Worm (Caenorhabditis elegans) whole organism, midembryonic: Measurements from ENCODE around the gene col-159.
A peak's percentile ranks its signal among the peaks of the same experiment; 100 is the strongest.

Experiments used
- T22C8.4 ChIP-seq: fragments of 200-800 bp; sonication (Bioruptor generic); IDR thresholded peaks from 2 replicates; pipeline ENCODE4 v1.3.6; 2022; ENCODE audit warnings: missing genetic modification characterization, missing compliant biosample characterization
- cog-1 ChIP-seq: sonication (generic microtip); optimal IDR thresholded peaks from 2 replicates; lab custom pipeline; 2016; ENCODE audit warnings: missing genetic modification characterization, missing compliant biosample characterization
- flt-1 ChIP-seq: fragments of 200-800 bp; sonication (Bioruptor generic); IDR thresholded peaks from 2 replicates; pipeline ENCODE4 v1.3.6; 2022; ENCODE audit warnings: missing genetic modification characterization, missing compliant biosample characterization
- klf-2 ChIP-seq: fragments of 200-800 bp; sonication (Bioruptor generic); conservative IDR thresholded peaks from 2 replicates; pipeline ENCODE4 v1.3.6; 2022; ENCODE audit warnings: missing genetic modification reagents, missing genetic modification characterization, missing compliant biosample characterization
- med-1 ChIP-seq: sonication (generic microtip); optimal IDR thresholded peaks from 2 replicates; lab custom pipeline; 2017; ENCODE audit warnings: missing genetic modification characterization, mild to moderate bottlenecking, missing compliant biosample characterization, antibody characterized with exemption, missing genetic modification reagents; ENCODE audit not compliant: insufficient read depth
- ref-1 ChIP-seq: fragments of 200-800 bp; sonication (Bioruptor generic); conservative IDR thresholded peaks from 2 replicates; pipeline ENCODE4 v1.3.6; 2022; ENCODE audit warnings: missing genetic modification reagents, missing genetic modification characterization, missing compliant biosample characterization
- tab-1 ChIP-seq: fragments of 200-800 bp; sonication (Bioruptor generic); IDR thresholded peaks from 2 replicates; pipeline ENCODE4 v1.3.6; 2022; ENCODE audit warnings: missing genetic modification characterization, missing compliant biosample characterization
- ztf-23 ChIP-seq: fragments of 200-800 bp; sonication (Bioruptor generic); IDR thresholded peaks from 2 replicates; pipeline ENCODE4 v1.3.6; 2022; ENCODE audit warnings: missing genetic modification reagents, missing genetic modification characterization, missing compliant biosample characterization
- ztf-29 ChIP-seq: fragments of 200-800 bp; sonication (Bioruptor generic); IDR thresholded peaks from 2 replicates; pipeline ENCODE4 v1.3.6; 2022; ENCODE audit warnings: missing genetic modification reagents, missing genetic modification characterization, missing compliant biosample characterization

Gene col-159

ce11 chrV:13202127-13202610 lies at the start of gene col-159, which contains the start of gene col-160:
col-159 (minus strand) TSS chrV:13202177.
col-160 (minus strand) TSS chrV:13202189.
- TF ChIP-seq klf-2 (GFP tag; lab: Robert Waterston, UW), result no peak
- no peak for TF ChIP-seq T22C8.4 (GFP tag; lab: Robert Waterston, UW)
- TF ChIP-seq ref-1, result no peak
- TF ChIP-seq ztf-29, result no peak
- TF ChIP-seq med-1 (GFP tag; lab: Kevin White, UChicago), result no peak
- no peak for TF ChIP-seq cog-1 (tag; lab: Kevin White, UChicago)
- TF ChIP-seq ztf-23 (GFP tag; lab: Robert Waterston, UW), result no peak
- TF ChIP-seq tab-1 (GFP tag; lab: Robert Waterston, UW), result no peak
- no peak for TF ChIP-seq flt-1

- TF ChIP-seq cog-1 (tag; lab: Kevin White, UChicago) (no peak), T22C8.4 (GFP tag; lab: Robert Waterston, UW) (no peak), klf-2 (GFP tag; lab: Robert Waterston, UW) (no peak), ztf-23 (GFP tag; lab: Robert Waterston, UW) (no peak), ref-1 (no peak), tab-1 (GFP tag; lab: Robert Waterston, UW) (no peak), flt-1 (no peak)
Measured at ce11 chrV:13249436-13249835, 47.5 kb upstream of the col-159 start, which contains the start of gene odr-3. odr-3 (minus strand) TSS chrV:13249536.

DNA sequence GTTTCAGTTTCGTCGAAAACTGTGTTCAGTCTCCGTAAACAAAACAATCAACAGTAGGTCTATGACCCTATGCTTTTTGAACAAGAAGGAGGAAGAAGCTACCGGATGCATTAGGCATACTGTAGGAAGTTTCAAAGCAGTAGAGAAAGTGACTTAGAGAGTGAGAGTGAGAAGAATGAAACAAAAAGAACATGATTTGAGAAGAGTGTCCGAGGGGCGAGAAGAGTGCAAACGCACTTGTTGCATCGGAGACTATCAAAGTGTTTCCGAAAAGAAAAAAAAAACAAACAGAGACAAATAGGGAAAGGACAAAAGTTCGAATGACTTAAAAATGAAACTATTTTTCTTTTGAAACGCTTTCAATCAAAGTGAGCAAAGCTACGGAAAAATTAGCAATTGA lies 41.2 kb upstream of the col-159 start:
- TF ChIP-seq flt-1 (no peak), T22C8.4 (GFP tag; lab: Robert Waterston, UW) (no peak), med-1 (GFP tag; lab: Kevin White, UChicago) (no peak), tab-1 (GFP tag; lab: Robert Waterston, UW) (no peak), ref-1 (no peak), klf-2 (GFP tag; lab: Robert Waterston, UW) (no peak), ztf-23 (GFP tag; lab: Robert Waterston, UW) (no peak), ztf-29 (no peak), cog-1 (tag; lab: Kevin White, UChicago) (no peak)

DNA sequence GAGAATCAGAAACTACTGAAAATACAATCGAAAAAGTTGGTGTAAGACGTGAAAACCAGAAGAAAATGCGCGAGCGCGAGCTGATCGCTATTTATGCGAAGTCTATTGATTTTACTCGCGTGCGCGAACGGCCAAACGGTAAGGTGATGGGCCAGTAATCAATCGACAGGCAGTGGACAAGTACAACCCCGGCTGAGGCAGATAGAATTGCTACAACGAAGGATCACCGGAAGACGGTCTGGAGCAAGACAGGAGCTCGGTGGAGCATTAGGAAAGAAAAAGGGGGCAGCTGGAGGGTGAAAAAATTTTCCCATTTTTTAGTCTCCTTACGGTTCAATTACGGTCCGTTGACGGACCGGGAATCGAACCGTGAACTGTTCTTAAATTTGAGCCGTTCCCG lies 37.7 kb upstream of the col-159 start:
- 0 out of 2 replicates have a peak, but pooled peaks have one; percentile 41 for TF ChIP-seq tab-1 (GFP tag; lab: Robert Waterston, UW)

- no peak for TF ChIP-seq tab-1 (GFP tag; lab: Robert Waterston, UW)
- TF ChIP-seq klf-2 (GFP tag; lab: Robert Waterston, UW), result no peak
- no peak for TF ChIP-seq cog-1 (tag; lab: Kevin White, UChicago)
- no peak for TF ChIP-seq ztf-29
- TF ChIP-seq med-1 (GFP tag; lab: Kevin White, UChicago), result no peak
- TF ChIP-seq flt-1, result no peak
- no peak for TF ChIP-seq T22C8.4 (GFP tag; lab: Robert Waterston, UW)
- no peak for TF ChIP-seq ztf-23 (GFP tag; lab: Robert Waterston, UW)
- TF ChIP-seq ref-1, result no peak
Measured at ce11 chrV:13236507-13236906, 34.5 kb upstream of the col-159 start, which contains the start of gene dmd-10. dmd-10 (minus strand) TSS chrV:13236607.

- TF ChIP-seq T22C8.4 (GFP tag; lab: Robert Waterston, UW), result no peak
- TF ChIP-seq flt-1, result no peak
- TF ChIP-seq cog-1 (tag; lab: Kevin White, UChicago), result no peak
- no peak for TF ChIP-seq klf-2 (GFP tag; lab: Robert Waterston, UW)
- TF ChIP-seq ref-1, result no peak
Measured at ce11 chrV:13235313-13235712, 33.3 kb upstream of the col-159 start.

ce11 chrV:13229538-13229937 lies 27.6 kb upstream of the col-159 start:
- TF ChIP-seq med-1 (GFP tag; lab: Kevin White, UChicago) (no peak), cog-1 (tag; lab: Kevin White, UChicago) (no peak), ref-1 (no peak), tab-1 (GFP tag; lab: Robert Waterston, UW) (no peak), klf-2 (GFP tag; lab: Robert Waterston, UW) (no peak), T22C8.4 (GFP tag; lab: Robert Waterston, UW) (no peak), ztf-29 (no peak)

DNA sequence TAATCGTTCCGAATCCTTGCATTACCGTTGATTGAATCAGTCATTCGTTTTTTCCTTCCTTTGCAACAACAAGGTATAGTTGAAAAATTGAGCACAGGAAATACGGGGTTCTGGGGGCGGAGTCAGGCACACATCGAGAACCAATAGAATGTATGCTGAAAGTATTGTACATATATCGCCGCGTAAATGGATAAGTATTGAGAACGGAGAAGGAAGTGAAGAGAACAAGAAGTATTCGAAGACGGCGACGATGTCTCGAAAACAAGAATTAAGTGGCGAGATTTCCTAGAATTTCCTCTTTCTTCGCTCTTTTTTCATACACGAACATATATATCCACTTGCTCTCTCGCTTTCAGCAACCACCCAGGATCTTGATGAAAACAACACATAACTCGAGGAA lies 19.1 kb upstream of the col-159 start:
- TF ChIP-seq tab-1 (GFP tag; lab: Robert Waterston, UW), result no peak
- no peak for TF ChIP-seq cog-1 (tag; lab: Kevin White, UChicago)

DNA sequence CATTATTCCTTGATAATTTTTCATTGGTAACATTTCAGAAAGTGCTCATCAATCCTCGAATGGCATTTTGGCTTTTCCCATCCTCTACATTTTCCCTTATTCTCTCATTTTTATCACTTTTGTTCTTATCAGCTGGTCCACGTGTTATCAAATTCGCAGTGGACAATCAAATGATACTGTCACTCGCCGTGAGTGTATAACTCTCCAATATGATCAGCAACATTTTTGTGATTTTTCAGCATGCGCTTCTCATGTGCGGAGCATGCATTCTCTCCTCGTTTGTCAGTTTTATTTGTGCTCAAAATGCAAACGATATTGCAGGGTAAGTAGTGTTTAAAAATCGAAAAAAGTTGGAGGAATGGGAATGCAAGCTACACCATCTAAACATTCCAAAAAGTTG lies 10.6 kb upstream of the col-159 start:
- TF ChIP-seq cog-1 (tag; lab: Kevin White, UChicago) (no peak), flt-1 (no peak), ztf-29 (no peak), med-1 (GFP tag; lab: Kevin White, UChicago) (no peak), tab-1 (GFP tag; lab: Robert Waterston, UW) (no peak), ztf-23 (GFP tag; lab: Robert Waterston, UW) (no peak), ref-1 (no peak)

ce11 chrV:13209567-13209966 lies 7.6 kb upstream of the col-159 start, which contains the start of gene F57B1.6:
F57B1.6 (plus strand) TSS chrV:13209645.
- TF ChIP-seq tab-1 (GFP tag; lab: Robert Waterston, UW) (no peak), flt-1 (no peak), med-1 (GFP tag; lab: Kevin White, UChicago) (no peak), T22C8.4 (GFP tag; lab: Robert Waterston, UW) (no peak)

DNA sequence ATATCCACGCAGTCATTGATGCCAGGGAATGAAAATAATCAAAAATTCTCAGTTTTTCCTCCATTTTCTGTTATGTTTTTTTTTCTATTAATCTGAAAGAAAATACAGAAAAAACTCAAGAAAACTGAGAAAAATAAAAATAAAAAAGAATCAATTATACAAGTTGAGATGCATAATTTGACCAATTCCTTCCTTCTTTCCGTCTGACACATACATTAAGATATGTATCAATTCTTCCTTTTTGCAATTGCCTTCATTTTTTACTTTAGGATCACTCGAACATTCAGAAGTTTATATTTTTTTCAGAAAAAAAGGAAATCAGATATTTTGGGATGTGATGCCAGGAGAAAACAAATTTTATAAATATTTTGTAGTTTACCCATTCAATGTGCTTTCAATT lies 5.4 kb upstream of the col-159 start, which contains the start of gene F57B1.5:
Gene F57B1.5 (plus strand): TSS at position 301 of the 400 bp plus-strand sequence.
- TF ChIP-seq ref-1 (no peak), med-1 (GFP tag; lab: Kevin White, UChicago) (no peak), klf-2 (GFP tag; lab: Robert Waterston, UW) (no peak), cog-1 (tag; lab: Kevin White, UChicago) (no peak), tab-1 (GFP tag; lab: Robert Waterston, UW) (no peak)
